Worm (Caenorhabditis elegans): ENCODE results near the gene ugt-59.

DNA sequence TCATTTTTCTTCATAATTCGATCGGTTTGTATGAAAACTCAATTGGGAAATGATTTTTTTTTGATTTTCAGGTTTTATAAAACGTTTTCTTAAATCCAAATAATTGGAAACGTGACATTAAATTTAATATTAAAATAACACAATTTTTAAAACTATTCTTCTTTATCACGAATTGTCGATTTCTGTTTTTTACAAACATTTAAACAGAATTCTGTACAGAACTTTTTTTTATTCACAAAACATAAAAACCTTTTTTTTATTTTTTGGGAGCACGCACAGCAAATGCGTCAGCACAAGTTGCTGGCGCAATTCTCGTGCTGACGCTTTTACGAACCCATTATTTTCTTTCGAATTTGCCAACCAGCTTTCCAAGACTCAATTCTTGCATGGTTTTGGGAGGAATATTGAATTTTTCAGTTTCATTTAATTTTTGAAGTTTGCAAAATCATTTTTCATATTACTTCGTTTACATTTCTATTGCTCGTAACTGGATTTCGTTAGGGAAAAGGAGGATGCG lies 13.4 kb downstream of the ugt-59 start, which contains the start of gene mpz-5:
- TF ChIP-seq irx-1 (tag; optimal IDR thresholded peaks at IDR 0.05), result peak; percentile 71
- TF ChIP-seq pqm-1 (tag; optimal IDR thresholded peaks at IDR 0.05), result no peak
